Fruit fly (Drosophila melanogaster) whole organism, embryonic: ENCODE measurements around the gene wwk.

Source experiments
- CG12942 ChIP-seq: fragments of 200-800 bp; sonication (Bioruptor generic); optimal IDR thresholded peaks from 3 replicates; lab custom pipeline; 2016; ENCODE audit warnings: missing biosample characterization, missing genetic modification characterization
- CG15696 ChIP-seq: fragments of 200-800 bp; sonication (Bioruptor generic); optimal IDR thresholded peaks from 2 replicates; lab custom pipeline; 2019; ENCODE audit warnings: missing biosample characterization, mild to moderate bottlenecking, missing genetic modification characterization, moderate library complexity
- CG7839 ChIP-seq: fragments of 200-800 bp; sonication (Bioruptor generic); optimal IDR thresholded peaks from 3 replicates; lab custom pipeline; 2018; ENCODE audit warnings: missing biosample characterization, mild to moderate bottlenecking, missing genetic modification characterization, moderate library complexity
- CG8290 ChIP-seq, 3 experiments: fragments of 200-800 bp; sonication (Bioruptor generic); optimal IDR thresholded peaks; 2 replicates each; lab custom pipeline; 2016 to 2019; ENCODE audit warnings: missing biosample characterization in 3 of 3, missing genetic modification characterization in 3 of 3, mild to moderate bottlenecking in 2 of 3, moderate library complexity in 1 of 3
- CrebB ChIP-seq: fragments of 200-800 bp; sonication (Bioruptor generic); optimal IDR thresholded peaks from 3 replicates; lab custom pipeline; 2018; ENCODE audit warnings: missing biosample characterization, mild to moderate bottlenecking, missing genetic modification characterization
- D ChIP-seq, 2 experiments: fragments of 200-800 bp in 1 of 2; fragments of >200 bp in 1 of 2; sonication (Bioruptor generic) in 1 of 2; optimal IDR thresholded peaks; 2 replicates in 1 of 2; 3 replicates in 1 of 2; lab custom pipeline; 2017; ENCODE audit warnings: mild to moderate bottlenecking in 1 of 2, missing biosample characterization in 1 of 2, missing genetic modification characterization in 1 of 2, missing genetic modification reagents in 1 of 2
- Drgx ChIP-seq: fragments of 200-800 bp; sonication (Bioruptor generic); IDR thresholded peaks from 2 replicates; pipeline ENCODE4 v1.3.6; 2022; ENCODE audit warnings: missing biosample characterization, missing genetic modification characterization
- Elba2 ChIP-seq: fragments of 200-800 bp; sonication (Bioruptor generic); optimal IDR thresholded peaks from 3 replicates; lab custom pipeline; 2016; ENCODE audit warnings: missing biosample characterization, missing genetic modification characterization
- Hmx ChIP-seq: fragments of 200-800 bp; sonication (Bioruptor generic); optimal IDR thresholded peaks from 2 replicates; lab custom pipeline; 2016; ENCODE audit warnings: missing biosample characterization, missing genetic modification characterization
- dm ChIP-seq: fragments of 200-800 bp; sonication (Bioruptor generic); optimal IDR thresholded peaks from 3 replicates; lab custom pipeline; 2016; ENCODE audit warnings: missing biosample characterization, missing genetic modification characterization
- fd102C ChIP-seq: fragments of 200-800 bp; sonication (Bioruptor generic); optimal IDR thresholded peaks from 2 replicates; lab custom pipeline; 2018; ENCODE audit warnings: missing biosample characterization, mild to moderate bottlenecking, missing genetic modification characterization, moderate library complexity
- ftz-f1 ChIP-seq: fragments of 200-800 bp; sonication (Bioruptor generic); optimal IDR thresholded peaks from 2 replicates; lab custom pipeline; 2016; ENCODE audit warnings: missing biosample characterization, missing genetic modification characterization
- gsb-n ChIP-seq: fragments of 200-800 bp; sonication (Bioruptor generic); optimal IDR thresholded peaks from 3 replicates; lab custom pipeline; 2018; ENCODE audit warnings: missing biosample characterization, mild to moderate bottlenecking, missing genetic modification characterization
- lola ChIP-seq, 3 experiments: fragments of >200 bp in 2 of 3; fragments of 200-800 bp in 1 of 3; sonication (Bioruptor generic) in 1 of 3; optimal IDR thresholded peaks; 2 replicates each; lab custom pipeline; 2017 to 2019; ENCODE audit warnings: missing biosample characterization in 3 of 3, missing genetic modification characterization in 3 of 3, mild to moderate bottlenecking in 1 of 3, moderate library complexity in 1 of 3

dm6 chr2L:15106100-15106499 is 31.5 kb downstream of the wwk start:
- TF ChIP-seq Drgx (GFP tag; lab: Robert Waterston, UW): no peak
- no peak for TF ChIP-seq dm (GFP tag; lab: Kevin White, UChicago)
- TF ChIP-seq gsb-n: no peak
- TF ChIP-seq CrebB (tag; lab: Kevin White, UChicago): no peak
- no peak for TF ChIP-seq CG15696 (tag; lab: Kevin White, UChicago)
- TF ChIP-seq Elba2: no peak
- TF ChIP-seq fd102C (GFP tag; lab: Kevin White, UChicago): no peak
- TF ChIP-seq ftz-f1 (GFP tag; lab: Kevin White, UChicago): no peak
- TF ChIP-seq CG7839 (tag; lab: Kevin White, UChicago): no peak
- no peak for TF ChIP-seq lola (GFP tag; optimal IDR thresholded peaks at IDR 0.05; lab: Kevin White, UChicago)
- no peak for TF ChIP-seq CG8290 (GFP tag; optimal IDR thresholded peaks at IDR 0.05; lab: Kevin White, UChicago)
- TF ChIP-seq CG8290 (tag; optimal IDR thresholded peaks at IDR 0.05; lab: Kevin White, UChicago): no peak
- TF ChIP-seq Hmx (GFP tag; lab: Kevin White, UChicago): no peak
- no peak for TF ChIP-seq D (optimal IDR thresholded peaks at IDR 0.05; lab: Kevin White, UChicago)
- no peak for TF ChIP-seq D (GFP tag; optimal IDR thresholded peaks at IDR 0.05; lab: Kevin White, UChicago)
- TF ChIP-seq CG12942 (GFP tag; lab: Kevin White, UChicago): no peak
